Worm (Caenorhabditis elegans): ENCODE measurements around the gene T11F9.7.

The T11F9.7 gene

ce11 chrV:11521448-11521847 is 45.7 kb downstream of the T11F9.7 start, which contains the start of gene pafo-1 (continued):
- TF ChIP-seq F55B11.4 (tag; optimal IDR thresholded peaks at IDR 0.05; ENCODE audit: borderline replicate concordance, insufficient read depth), result no peak
- TF ChIP-seq lin-54 (GFP tag; optimal IDR thresholded peaks at IDR 0.05), result peak; percentile 100
- no peak for TF ChIP-seq aptf-2 (GFP tag; conservative IDR thresholded peaks at IDR 0.05)
- peak; percentile 42 for TF ChIP-seq atf-7 (tag; optimal IDR thresholded peaks at IDR 0.05)
- no peak for TF ChIP-seq nhr-179 (tag; optimal IDR thresholded peaks at IDR 0.05)
- TF ChIP-seq snpc-3.4 (tag; optimal IDR thresholded peaks at IDR 0.05), result peak; percentile 57
- no peak for TF ChIP-seq hlh-12 (tag; optimal IDR thresholded peaks at IDR 0.05)
- TF ChIP-seq him-1 (tag; optimal IDR thresholded peaks at IDR 0.05), result peak; percentile 56
- no peak for TF ChIP-seq F39B2.1 (GFP tag; IDR thresholded peaks at IDR 0.05)
- peak; percentile 16 for TF ChIP-seq pha-4 (tag; optimal IDR thresholded peaks at IDR 0.05)
- TF ChIP-seq somi-1 (GFP tag; optimal IDR thresholded peaks at IDR 0.05), result peak; percentile 23
- TF ChIP-seq ekl-4 (GFP tag; IDR thresholded peaks at IDR 0.05), result peak; percentile 78
- peak; percentile 65 for TF ChIP-seq xnd-1 (tag; optimal IDR thresholded peaks at IDR 0.05)
- no peak for TF ChIP-seq fkh-3 (tag; optimal IDR thresholded peaks at IDR 0.05)
- TF ChIP-seq mcd-1 (GFP tag; IDR thresholded peaks at IDR 0.05), result peak; percentile 91
- TF ChIP-seq tbx-9 (tag; optimal IDR thresholded peaks at IDR 0.05; ENCODE audit: borderline replicate concordance), result no peak
- TF ChIP-seq madf-6 (GFP tag; IDR thresholded peaks at IDR 0.05), result peak; percentile 81
- TF ChIP-seq lsl-1 (GFP tag; optimal IDR thresholded peaks at IDR 0.05), result peak; percentile 72
- TF ChIP-seq let-526 (GFP tag; IDR thresholded peaks at IDR 0.05), result peak; percentile 64; the same call in 1 of the 2 replicates
- peak in 1 of 2 experiments; percentile 16 for TF ChIP-seq let-607 (tag; optimal IDR thresholded peaks at IDR 0.05)
- peak; percentile 85 for TF ChIP-seq repo-1 (tag; optimal IDR thresholded peaks at IDR 0.05)
- TF ChIP-seq ceh-100 (GFP tag; IDR thresholded peaks at IDR 0.05), result peak; percentile 84
- TF ChIP-seq lin-35 (GFP tag; optimal IDR thresholded peaks at IDR 0.05), result peak; percentile 92 to 98 (median 93)
- peak; percentile 91 for TF ChIP-seq pbrm-1 (GFP tag; IDR thresholded peaks at IDR 0.05)
- no peak for TF ChIP-seq ets-4 (GFP tag; optimal IDR thresholded peaks at IDR 0.05)
- peak; percentile 76 for TF ChIP-seq tlf-1 (GFP tag; optimal IDR thresholded peaks at IDR 0.05)
- TF ChIP-seq efl-1 (GFP tag; optimal IDR thresholded peaks at IDR 0.05), result peak; percentile 90
- peak; percentile 14 for TF ChIP-seq B0261.1 (tag; optimal IDR thresholded peaks at IDR 0.05)
- peak; percentile 57 for TF ChIP-seq unc-130 (GFP tag; optimal IDR thresholded peaks at IDR 0.05)
- peak; percentile 57 for TF ChIP-seq hrde-1 (tag; optimal IDR thresholded peaks at IDR 0.05; ENCODE audit: borderline replicate concordance)
- peak; percentile 7 for TF ChIP-seq chd-7 (tag; optimal IDR thresholded peaks at IDR 0.05)
- TF ChIP-seq ama-1 (optimal IDR thresholded peaks at IDR 0.05), result no peak
- no peak for TF ChIP-seq ama-1 (GFP tag; optimal IDR thresholded peaks at IDR 0.05)
- TF ChIP-seq sptf-2 (GFP tag; optimal IDR thresholded peaks at IDR 0.05), result no peak
- no peak for TF ChIP-seq Y53F4B.3 (GFP tag; IDR thresholded peaks at IDR 0.05)
- TF ChIP-seq nfyb-1 (GFP tag; IDR thresholded peaks at IDR 0.05), result peak; percentile 93
- TF ChIP-seq F49E8.2 (tag; optimal IDR thresholded peaks at IDR 0.05; ENCODE audit: insufficient read depth), result no peak
- TF ChIP-seq K12H6.12 (tag; optimal IDR thresholded peaks at IDR 0.05), result peak; percentile 42
- 0 out of 2 replicates have a peak, but pooled peaks have one; percentile 58 for TF ChIP-seq ztf-25 (GFP tag; IDR thresholded peaks at IDR 0.05)
- TF ChIP-seq gei-17 (GFP tag; optimal IDR thresholded peaks at IDR 0.05), result no peak
- TF ChIP-seq zfh-2 (GFP tag; conservative IDR thresholded peaks at IDR 0.05), result no peak
- no peak for TF ChIP-seq C17E4.6 (GFP tag; IDR thresholded peaks at IDR 0.05)
- no peak for TF ChIP-seq T07F8.4 (tag; optimal IDR thresholded peaks at IDR 0.05)
- no peak for TF ChIP-seq lin-26 (GFP tag; IDR thresholded peaks at IDR 0.05)
- TF ChIP-seq tbp1 (GFP tag; optimal IDR thresholded peaks at IDR 0.05), result peak; percentile 66
- peak; percentile 89 for TF ChIP-seq attf-5 (GFP tag; optimal IDR thresholded peaks at IDR 0.05)
- TF ChIP-seq hmg-1.2 (GFP tag; IDR thresholded peaks at IDR 0.05), result peak; percentile 64
- no peak for TF ChIP-seq lag-1 (GFP tag; IDR thresholded peaks at IDR 0.05)
- no peak for TF ChIP-seq egrh-3 (GFP tag; IDR thresholded peaks at IDR 0.05)
